Fruit fly (Drosophila melanogaster) whole organism, prepupa: ENCODE measurements around the gene Jon66Ci.

Source experiments
- Blimp-1 ChIP-seq: fragments of 200-800 bp; sonication (Bioruptor generic); optimal IDR thresholded peaks from 3 replicates; lab custom pipeline; 2017; ENCODE audit warnings: missing biosample characterization, missing genetic modification characterization, mild to moderate bottlenecking, moderate library complexity, missing genetic modification reagents
- CG10631 ChIP-seq: fragments of 200-800 bp; sonication (Bioruptor generic); optimal IDR thresholded peaks from 2 replicates; lab custom pipeline; 2016; ENCODE audit warnings: missing biosample characterization, missing genetic modification characterization
- CG10669 ChIP-seq: fragments of 200-800 bp; sonication (Bioruptor generic); optimal IDR thresholded peaks from 3 replicates; lab custom pipeline; 2018; ENCODE audit warnings: missing biosample characterization, mild to moderate bottlenecking, missing genetic modification characterization, moderate library complexity
- CG11294 ChIP-seq: fragments of 200-800 bp; sonication (Bioruptor generic); IDR thresholded peaks from 2 replicates; pipeline ENCODE4 v1.3.6; 2022; ENCODE audit warnings: missing biosample characterization, missing genetic modification characterization
- CG11762 ChIP-seq: fragments of 200-800 bp; sonication (Bioruptor generic); optimal IDR thresholded peaks from 3 replicates; lab custom pipeline; 2016; ENCODE audit warnings: missing biosample characterization, missing genetic modification characterization; ENCODE audit not compliant: insufficient read depth
- CG15336 ChIP-seq: fragments of 200-800 bp; sonication (Bioruptor generic); IDR thresholded peaks from 2 replicates; pipeline ENCODE4 v1.3.6; 2022; ENCODE audit warnings: missing biosample characterization, missing genetic modification characterization
- CG3032 ChIP-seq: fragments of 200-800 bp; optimal IDR thresholded peaks from 2 replicates; lab custom pipeline; 2019; ENCODE audit warnings: missing biosample characterization, mild to moderate bottlenecking, missing genetic modification characterization, moderate library complexity
- CG31627 ChIP-seq: fragments of 200-800 bp; sonication (Bioruptor generic); optimal IDR thresholded peaks from 3 replicates; lab custom pipeline; 2016; ENCODE audit warnings: missing biosample characterization, missing genetic modification characterization
- CG32006 ChIP-seq: fragments of 200-800 bp; sonication (Bioruptor generic); optimal IDR thresholded peaks from 3 replicates; lab custom pipeline; 2017; ENCODE audit warnings: missing biosample characterization, mild to moderate bottlenecking, missing genetic modification characterization
- CG3919 ChIP-seq: fragments of 200-800 bp; sonication (Bioruptor generic); optimal IDR thresholded peaks from 3 replicates; lab custom pipeline; 2016; ENCODE audit warnings: missing biosample characterization, missing genetic modification characterization
- CG4318 ChIP-seq: fragments of 200-800 bp; sonication (Bioruptor generic); optimal IDR thresholded peaks from 3 replicates; lab custom pipeline; 2017; ENCODE audit warnings: missing biosample characterization, mild to moderate bottlenecking, missing genetic modification characterization
- CG6276 ChIP-seq: fragments of 200-800 bp; sonication (Bioruptor generic); optimal IDR thresholded peaks from 2 replicates; lab custom pipeline; 2017; ENCODE audit warnings: missing biosample characterization, mild to moderate bottlenecking, missing genetic modification characterization
- CG6792 ChIP-seq: fragments of 200-800 bp; sonication (Bioruptor generic); optimal IDR thresholded peaks from 3 replicates; lab custom pipeline; 2016; ENCODE audit warnings: missing biosample characterization, missing genetic modification characterization
- CG6808 ChIP-seq: fragments of 200-800 bp; sonication (Bioruptor generic); optimal IDR thresholded peaks from 3 replicates; lab custom pipeline; 2017; ENCODE audit warnings: missing biosample characterization, missing genetic modification characterization, mild to moderate bottlenecking, moderate library complexity, missing genetic modification reagents
- CG6854 ChIP-seq: fragments of 200-800 bp; sonication (Bioruptor generic); optimal IDR thresholded peaks from 2 replicates; lab custom pipeline; 2017; ENCODE audit warnings: missing biosample characterization, mild to moderate bottlenecking, missing genetic modification characterization
- CG7368 ChIP-seq: fragments of 200-800 bp; sonication (Bioruptor generic); optimal IDR thresholded peaks from 3 replicates; lab custom pipeline; 2016; ENCODE audit warnings: missing biosample characterization, missing genetic modification characterization
- CG8119 ChIP-seq: fragments of 200-800 bp; sonication (Bioruptor generic); IDR thresholded peaks from 3 replicates; pipeline ENCODE4 v1.3.6; 2022; ENCODE audit warnings: missing biosample characterization, missing genetic modification characterization
- CG8319 ChIP-seq: fragments of 200-800 bp; sonication (Bioruptor generic); optimal IDR thresholded peaks from 3 replicates; lab custom pipeline; 2016; ENCODE audit warnings: missing biosample characterization, missing genetic modification characterization
- CG8632 ChIP-seq: fragments of 200-800 bp; sonication (Bioruptor generic); optimal IDR thresholded peaks from 3 replicates; lab custom pipeline; 2016; ENCODE audit warnings: missing biosample characterization, missing genetic modification characterization
- CG9139 ChIP-seq: fragments of 200-800 bp; sonication (Bioruptor generic); optimal IDR thresholded peaks from 3 replicates; lab custom pipeline; 2017; ENCODE audit warnings: missing biosample characterization, mild to moderate bottlenecking, missing genetic modification characterization
- Eip75B ChIP-seq: fragments of 200-800 bp; sonication (Bioruptor generic); optimal IDR thresholded peaks from 3 replicates; lab custom pipeline; 2016; ENCODE audit warnings: missing biosample characterization, missing genetic modification characterization
- Ets21C ChIP-seq: fragments of 200-800 bp; sonication (Bioruptor generic); optimal IDR thresholded peaks from 3 replicates; lab custom pipeline; 2016; ENCODE audit warnings: missing biosample characterization, missing genetic modification characterization
- Ets96B ChIP-seq: fragments of 200-800 bp; optimal IDR thresholded peaks from 2 replicates; lab custom pipeline; 2019; ENCODE audit warnings: missing biosample characterization, mild to moderate bottlenecking, missing genetic modification characterization, moderate library complexity
- Gug ChIP-seq: fragments of 200-800 bp; sonication (Bioruptor generic); IDR thresholded peaks from 2 replicates; pipeline ENCODE4 v1.3.6; 2022; ENCODE audit warnings: missing biosample characterization, missing genetic modification characterization
- Hr38 ChIP-seq: sonication (Bioruptor generic); optimal IDR thresholded peaks from 2 replicates; lab custom pipeline; 2016; ENCODE audit warnings: missing biosample characterization, missing genetic modification characterization
- Hr39 ChIP-seq: fragments of 200-800 bp; sonication (Bioruptor generic); optimal IDR thresholded peaks from 2 replicates; lab custom pipeline; 2016; ENCODE audit warnings: missing biosample characterization, missing genetic modification characterization
- Smox ChIP-seq: fragments of 200-800 bp; sonication (Bioruptor generic); optimal IDR thresholded peaks from 3 replicates; lab custom pipeline; 2016; ENCODE audit warnings: missing biosample characterization, missing genetic modification characterization
- Sox14 ChIP-seq: fragments of 200-800 bp; sonication (Bioruptor generic); optimal IDR thresholded peaks from 3 replicates; lab custom pipeline; 2016; ENCODE audit warnings: missing biosample characterization, missing genetic modification characterization
- Sox15 ChIP-seq: fragments of 200-800 bp; sonication (Bioruptor generic); optimal IDR thresholded peaks from 3 replicates; lab custom pipeline; 2016; ENCODE audit warnings: missing biosample characterization, missing genetic modification characterization
- acj6 ChIP-seq: fragments of 200-800 bp; sonication (Bioruptor generic); optimal IDR thresholded peaks from 3 replicates; lab custom pipeline; 2016; ENCODE audit warnings: missing biosample characterization, missing genetic modification characterization
- dsx ChIP-seq: fragments of 200-800 bp; optimal IDR thresholded peaks from 3 replicates; lab custom pipeline; 2019; ENCODE audit warnings: missing biosample characterization, mild to moderate bottlenecking, missing genetic modification characterization, moderate library complexity; ENCODE audit not compliant: poor library complexity, severe bottlenecking
- eg ChIP-seq: fragments of 200-800 bp; sonication (Bioruptor generic); IDR thresholded peaks from 3 replicates; pipeline ENCODE4 v1.3.6; 2022; ENCODE audit warnings: missing biosample characterization, missing genetic modification characterization
- esn ChIP-seq: fragments of 200-800 bp; sonication (Bioruptor generic); optimal IDR thresholded peaks from 2 replicates; lab custom pipeline; 2016; ENCODE audit warnings: missing biosample characterization, mild to moderate bottlenecking, missing genetic modification characterization, moderate library complexity
- fd85E ChIP-seq: fragments of 200-800 bp; sonication (Bioruptor generic); optimal IDR thresholded peaks from 3 replicates; lab custom pipeline; 2016; ENCODE audit warnings: missing biosample characterization, missing genetic modification characterization
- fkh ChIP-seq: fragments of 200-800 bp; sonication (Bioruptor generic); optimal IDR thresholded peaks from 3 replicates; lab custom pipeline; 2017; ENCODE audit warnings: missing biosample characterization, mild to moderate bottlenecking, missing genetic modification characterization, moderate library complexity
- lz ChIP-seq: fragments of 200-800 bp; sonication (Bioruptor generic); optimal IDR thresholded peaks from 3 replicates; lab custom pipeline; 2016; ENCODE audit warnings: missing biosample characterization, missing genetic modification characterization
- salr ChIP-seq, 2 experiments: fragments of 200-800 bp; sonication (Bioruptor generic); optimal IDR thresholded peaks; 3 replicates each; lab custom pipeline; 2016 to 2018; ENCODE audit warnings: missing biosample characterization in 2 of 2, missing genetic modification characterization in 2 of 2, mild to moderate bottlenecking in 1 of 2
- spab ChIP-seq: fragments of 200-800 bp; sonication (Bioruptor generic); optimal IDR thresholded peaks from 2 replicates; lab custom pipeline; 2017; ENCODE audit warnings: missing biosample characterization, mild to moderate bottlenecking, missing genetic modification characterization, missing genetic modification reagents
- ss ChIP-seq, 2 experiments: fragments of 200-800 bp; sonication (Bioruptor generic); optimal IDR thresholded peaks; 2 replicates in 1 of 2; 3 replicates in 1 of 2; lab custom pipeline; 2017 to 2018; ENCODE audit warnings: mild to moderate bottlenecking in 2 of 2, missing biosample characterization in 2 of 2, missing genetic modification characterization in 2 of 2, moderate library complexity in 1 of 2
- svp ChIP-seq: fragments of 200-800 bp; sonication (Bioruptor generic); peaks from one replicate; lab custom pipeline; 2016; ENCODE audit warnings: missing biosample characterization, missing genetic modification characterization
- topi ChIP-seq: fragments of 200-800 bp; sonication (Bioruptor generic); optimal IDR thresholded peaks from 3 replicates; lab custom pipeline; 2016; ENCODE audit warnings: missing biosample characterization, missing genetic modification characterization
- vri ChIP-seq: fragments of 200-800 bp; sonication (Bioruptor generic); optimal IDR thresholded peaks from 3 replicates; lab custom pipeline; 2016; ENCODE audit warnings: missing biosample characterization, mild to moderate bottlenecking, missing genetic modification characterization

Gene Jon66Ci

dm6 chr3L:8418984-8419383 lies 27.6 kb downstream of the Jon66Ci start (continued):
- no peak for TF ChIP-seq fd85E (GFP tag; lab: Kevin White, UChicago)
- peak; percentile 40 for TF ChIP-seq Hr39
- TF ChIP-seq Gug (GFP tag; lab: Robert Waterston, UW): peak; percentile 97
- peak; percentile 43 to 72 for TF ChIP-seq salr (GFP tag; optimal IDR thresholded peaks at IDR 0.05; lab: Kevin White, UChicago)
- TF ChIP-seq CG4318: peak; percentile 89
- TF ChIP-seq acj6 (GFP tag; lab: Kevin White, UChicago): peak; percentile 73
- TF ChIP-seq CG6808 (GFP tag; lab: Kevin White, UChicago): no peak
- TF ChIP-seq CG10669 (GFP tag; lab: Kevin White, UChicago): peak; percentile 54
- no peak for TF ChIP-seq CG6854 (GFP tag; lab: Kevin White, UChicago)
- peak; percentile 68 for TF ChIP-seq Ets96B (tag; lab: Kevin White, UChicago)
- TF ChIP-seq spab (GFP tag; lab: Kevin White, UChicago): peak; percentile 57
- TF ChIP-seq Sox14 (GFP tag; lab: Kevin White, UChicago): peak; percentile 82
- TF ChIP-seq lz (GFP tag; lab: Kevin White, UChicago): peak; percentile 64
- TF ChIP-seq Sox15 (GFP tag; lab: Kevin White, UChicago): peak; percentile 28
- peak; percentile 84 for TF ChIP-seq CG11294 (GFP tag; lab: Robert Waterston, UW)
- peak; percentile 33 for TF ChIP-seq CG31627 (GFP tag; lab: Kevin White, UChicago)
- TF ChIP-seq topi (GFP tag; lab: Kevin White, UChicago): peak; percentile 54
- TF ChIP-seq Hr38 (GFP tag; lab: Kevin White, UChicago): peak; percentile 52
- no peak for TF ChIP-seq fkh (GFP tag; lab: Kevin White, UChicago)
- TF ChIP-seq CG9139: peak; percentile 36
- TF ChIP-seq Eip75B: peak; percentile 79
- peak; percentile 53 for TF ChIP-seq CG6792 (GFP tag; lab: Kevin White, UChicago)
- TF ChIP-seq Blimp-1 (GFP tag; lab: Kevin White, UChicago): no peak
- TF ChIP-seq CG8319 (GFP tag; lab: Kevin White, UChicago): peak; percentile 31
- TF ChIP-seq CG32006 (GFP tag; lab: Kevin White, UChicago): peak; percentile 92
- TF ChIP-seq, all 60 proteins: peak for 46

- TF ChIP-seq CG6808 (GFP tag; lab: Kevin White, UChicago) (no peak), eg (peak; percentile 23; the same call in 1 of the 3 replicates), ss (GFP tag; optimal IDR thresholded peaks at IDR 0.05; lab: Kevin White, UChicago) (peak in 1 of 2 experiments; percentile 16), CG15336 (0 out of 2 replicates have a peak, but pooled peaks have one; percentile 10)
Observed at dm6 chr3L:8419622-8420176, 28.4 kb downstream of the Jon66Ci start.

DNA sequence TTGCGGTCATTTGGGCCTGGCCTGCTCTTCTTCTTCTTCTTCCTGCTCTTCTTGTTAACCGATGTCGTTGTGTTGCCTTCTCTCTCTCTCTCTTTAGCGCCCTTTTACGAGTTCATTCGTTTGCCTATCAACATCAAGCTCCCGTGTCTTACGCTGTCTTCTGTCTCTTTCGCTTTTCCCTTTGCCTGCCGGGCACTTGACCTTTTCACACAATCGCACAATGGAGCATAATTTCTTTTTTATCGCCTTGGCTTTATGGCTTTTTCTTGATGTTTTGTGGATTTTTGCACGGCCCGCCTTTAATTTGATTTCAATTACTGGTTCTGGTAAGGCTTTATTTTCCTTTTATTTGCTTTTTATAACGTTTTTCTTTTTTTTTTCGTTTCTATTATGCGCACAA lies 30.0 kb downstream of the Jon66Ci start:
- peak; percentile 88 for TF ChIP-seq svp (GFP tag; lab: Kevin White, UChicago)
- TF ChIP-seq CG8632 (GFP tag; lab: Kevin White, UChicago): no peak

DNA sequence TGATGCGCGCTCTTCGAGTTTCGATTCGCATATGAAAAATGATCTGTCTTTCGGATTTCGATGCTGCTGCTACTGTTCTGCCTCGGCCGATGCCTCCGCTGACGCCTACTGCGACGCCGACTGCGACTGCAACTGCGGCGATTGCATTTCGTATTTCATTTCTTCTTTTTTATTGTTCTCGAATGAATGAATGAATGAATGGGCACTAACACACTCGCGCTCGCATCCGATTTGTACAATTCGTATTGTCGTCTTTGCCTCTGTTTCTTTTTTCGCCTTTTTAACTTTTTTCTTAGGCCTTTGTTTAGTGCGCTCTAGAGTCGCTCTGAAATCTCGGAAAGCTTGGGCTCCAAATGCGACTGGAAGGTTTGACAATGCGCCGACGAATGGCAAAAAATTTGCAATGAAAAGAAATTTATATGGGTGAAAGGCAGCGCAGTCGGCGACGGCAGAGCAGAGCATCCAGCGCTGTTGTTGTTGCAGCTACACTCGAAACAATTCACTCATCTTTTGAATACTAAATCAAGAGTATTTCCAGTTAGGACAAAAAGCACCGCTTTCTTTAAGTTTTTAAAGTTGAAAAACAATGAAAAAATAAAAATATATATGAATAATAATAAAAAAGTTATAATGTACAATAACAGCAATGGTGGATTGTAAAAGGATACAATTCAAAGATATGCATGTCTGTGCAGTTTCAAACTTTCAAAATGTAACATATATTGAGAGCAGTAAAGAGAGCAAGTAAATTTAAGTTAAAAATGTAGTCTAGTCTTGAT lies 30.7 kb downstream of the Jon66Ci start, which contains the start of gene CG32354:
Gene CG32354, minus strand, starts transcription at position 398 of the 779 bp plus-strand sequence.
- TF ChIP-seq CG11762 (no peak), CG3032 (tag; lab: Kevin White, UChicago) (peak; percentile 4), salr (GFP tag; optimal IDR thresholded peaks at IDR 0.05; lab: Kevin White, UChicago) (peak in 1 of 2 experiments; percentile 25), Sox15 (GFP tag; lab: Kevin White, UChicago) (no peak), fd85E (GFP tag; lab: Kevin White, UChicago) (no peak), dsx (GFP tag; lab: Kevin White, UChicago) (peak; percentile 15), ss (GFP tag; optimal IDR thresholded peaks at IDR 0.05; lab: Kevin White, UChicago) (peak; percentile 21 to 65), CG7368 (no peak), CG6276 (peak; percentile 68), CG3919 (GFP tag; lab: Kevin White, UChicago) (peak; percentile 30), CG32006 (GFP tag; lab: Kevin White, UChicago) (peak; percentile 90), CG8119 (GFP tag; lab: Robert Waterston, UW) (peak; percentile 28; the same call in 1 of the 3 replicates), Smox (GFP tag; lab: Kevin White, UChicago) (no peak), CG6854 (GFP tag; lab: Kevin White, UChicago) (no peak), CG10631 (GFP tag; lab: Kevin White, UChicago) (peak; percentile 27), Sox14 (GFP tag; lab: Kevin White, UChicago) (peak; percentile 14), vri (GFP tag; lab: Kevin White, UChicago) (no peak), Ets96B (tag; lab: Kevin White, UChicago) (no peak), esn (peak; percentile 16), Hr38 (GFP tag; lab: Kevin White, UChicago) (no peak), Ets21C (GFP tag; lab: Kevin White, UChicago) (no peak)
